Comparison of ENCODE assay signal across 3 worm cellular contexts in the genomic region with DNA sequence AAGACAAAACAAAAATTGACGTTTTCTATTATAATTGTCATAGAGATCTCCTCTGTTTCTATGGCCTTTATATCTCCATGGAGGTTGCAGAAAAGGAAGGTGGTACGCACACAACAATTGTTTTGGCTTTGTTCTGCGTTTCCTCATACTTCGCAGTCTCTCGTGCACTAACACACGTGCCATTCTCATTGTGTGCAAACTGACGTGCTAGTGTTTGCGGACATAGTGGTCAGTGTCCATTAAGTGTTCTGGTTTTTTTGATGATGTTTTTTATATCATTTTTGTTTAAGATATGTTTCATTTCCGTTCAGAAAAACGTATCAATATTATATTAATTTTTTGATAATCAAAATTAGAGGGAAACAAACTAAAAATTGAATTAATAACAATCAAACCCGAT.
TF ChIP-seq lines count a peak whose summit lies in the region.

Gene C36E6.2, plus strand, starts transcription at position 261 of the 400 bp plus-strand sequence.

TF ChIP-seq in whole organism, L1 larva, 84 proteins besides CTCF, POLR2A, EP300 and RAD21 (continued from another document and continues in another):
- TF ChIP-seq nhr-47 (tag; optimal IDR thresholded peaks at IDR 0.05; lab: Kevin White, UChicago) (peak; percentile 82), nhr-19 (GFP tag; conservative IDR thresholded peaks at IDR 0.05; lab: Robert Waterston, UW) (peak; percentile 75), blmp-1 (tag; optimal IDR thresholded peaks at IDR 0.05; lab: Kevin White, UChicago) (peak; percentile 82), tbx-2 (tag; optimal IDR thresholded peaks at IDR 0.05; lab: Kevin White, UChicago) (peak; percentile 77), ceh-88 (GFP tag; IDR thresholded peaks at IDR 0.05; lab: Robert Waterston, UW) (no peak), C16A3.4 (tag; optimal IDR thresholded peaks at IDR 0.05; lab: Kevin White, UChicago) (peak; percentile 73), pax-3 (tag; optimal IDR thresholded peaks at IDR 0.05; lab: Kevin White, UChicago) (no peak), mab-9 (GFP tag; IDR thresholded peaks at IDR 0.05; lab: Robert Waterston, UW) (no peak), egl-13 (tag; optimal IDR thresholded peaks at IDR 0.05; lab: Kevin White, UChicago) (peak; percentile 16), xbp-1 (tag; optimal IDR thresholded peaks at IDR 0.05; lab: Kevin White, UChicago) (peak; percentile 97), ces-1 (GFP tag; optimal IDR thresholded peaks at IDR 0.05; lab: Kevin White, UChicago) (no peak), ceh-90 (tag; optimal IDR thresholded peaks at IDR 0.05; lab: Kevin White, UChicago) (no peak), lir-3 (tag; optimal IDR thresholded peaks at IDR 0.05; lab: Kevin White, UChicago; ENCODE audit: poor library complexity) (peak; percentile 42), egl-27 (tag; optimal IDR thresholded peaks at IDR 0.05; lab: Kevin White, UChicago) (no peak), C34B4.2 (tag; optimal IDR thresholded peaks at IDR 0.05; lab: Kevin White, UChicago) (no peak), nhr-71 (tag; optimal IDR thresholded peaks at IDR 0.05; lab: Kevin White, UChicago) (peak; percentile 89), elt-3 (tag; optimal IDR thresholded peaks at IDR 0.05; lab: Kevin White, UChicago) (peak in 2 of 6 experiments; percentile 48 to 78), nhr-237 (tag; optimal IDR thresholded peaks at IDR 0.05; lab: Kevin White, UChicago) (peak; percentile 32), lsy-2 (tag; optimal IDR thresholded peaks at IDR 0.05; lab: Kevin White, UChicago) (peak; percentile 72 to 76), isw-1 (GFP tag; IDR thresholded peaks at IDR 0.05; lab: Robert Waterston, UW) (peak; percentile 28), nhr-76 (tag; optimal IDR thresholded peaks at IDR 0.05; lab: Kevin White, UChicago) (no peak), grh-1 (GFP tag; IDR thresholded peaks at IDR 0.05; lab: Robert Waterston, UW) (no peak), ceh-63 (GFP tag; optimal IDR thresholded peaks at IDR 0.05; lab: Kevin White, UChicago) (no peak), ama-1 (optimal IDR thresholded peaks at IDR 0.05; lab: Kevin White, UChicago) (no peak), dsc-1 (tag; optimal IDR thresholded peaks at IDR 0.05; lab: Kevin White, UChicago) (peak; percentile 77), unc-62 (GFP tag; optimal IDR thresholded peaks at IDR 0.05; lab: Kevin White, UChicago) (no peak), hlh-4 (tag; optimal IDR thresholded peaks at IDR 0.05; lab: Kevin White, UChicago) (no peak), jun-1 (tag; optimal IDR thresholded peaks at IDR 0.05; lab: Kevin White, UChicago) (peak; percentile 20), vab-15 (tag; optimal IDR thresholded peaks at IDR 0.05; lab: Kevin White, UChicago) (peak; percentile 56), tlp-1 (tag; optimal IDR thresholded peaks at IDR 0.05; lab: Kevin White, UChicago) (no peak), fkh-10 (GFP tag; optimal IDR thresholded peaks at IDR 0.05; lab: Kevin White, UChicago) (peak; percentile 30), F16B12.6 (tag; optimal IDR thresholded peaks at IDR 0.05; lab: Kevin White, UChicago) (peak; percentile 98), fkh-8 (tag; optimal IDR thresholded peaks at IDR 0.05; lab: Kevin White, UChicago) (peak; percentile 78), mdl-1 (tag; optimal IDR thresholded peaks at IDR 0.05; lab: Kevin White, UChicago) (peak; percentile 93 to 100), fkh-4 (tag; optimal IDR thresholded peaks at IDR 0.05; lab: Kevin White, UChicago; ENCODE audit: borderline replicate concordance) (no peak), nhr-85 (tag; lab: Kevin White, UChicago) (peak; percentile 83), fos-1 (tag; optimal IDR thresholded peaks at IDR 0.05; lab: Kevin White, UChicago) (peak; percentile 46), sptf-1 (tag; optimal IDR thresholded peaks at IDR 0.05; lab: Kevin White, UChicago) (no peak), ets-5 (GFP tag; IDR thresholded peaks at IDR 0.05; lab: Robert Waterston, UW) (no peak), lin-14 (GFP tag; optimal IDR thresholded peaks at IDR 0.05; lab: Kevin White, UChicago) (peak; percentile 94), zip-4 (GFP tag; optimal IDR thresholded peaks at IDR 0.05; lab: Kevin White, UChicago) (no peak), ztf-11 (tag; optimal IDR thresholded peaks at IDR 0.05; lab: Kevin White, UChicago) (peak in 1 of 2 experiments; percentile 15), unc-98 (GFP tag; IDR thresholded peaks at IDR 0.05; lab: Robert Waterston, UW) (no peak)

TF ChIP-seq in whole organism, L3 larva, 47 proteins besides CTCF, POLR2A, EP300 and RAD21 (continued from another document):
- no peak for TF ChIP-seq egl-27 (tag; optimal IDR thresholded peaks at IDR 0.05; lab: Kevin White, UChicago)
- TF ChIP-seq nhr-23 (tag; optimal IDR thresholded peaks at IDR 0.05; lab: Kevin White, UChicago): peak; percentile 74
- no peak for TF ChIP-seq unc-62 (GFP tag; optimal IDR thresholded peaks at IDR 0.05; lab: Kevin White, UChicago)
- no peak for TF ChIP-seq nhr-28 (tag; optimal IDR thresholded peaks at IDR 0.05; lab: Kevin White, UChicago)
- TF ChIP-seq mdl-1 (tag; optimal IDR thresholded peaks at IDR 0.05; lab: Kevin White, UChicago): peak; percentile 98
- no peak for TF ChIP-seq tbx-2 (tag; optimal IDR thresholded peaks at IDR 0.05; lab: Kevin White, UChicago)
- TF ChIP-seq nhr-25 (tag; optimal IDR thresholded peaks at IDR 0.05; lab: Kevin White, UChicago): peak; percentile 81
- no peak for TF ChIP-seq mml-1 (tag; optimal IDR thresholded peaks at IDR 0.05; lab: Kevin White, UChicago)
- TF ChIP-seq ceh-16 (tag; optimal IDR thresholded peaks at IDR 0.05; lab: Kevin White, UChicago): no peak
- TF ChIP-seq pha-4 (tag; optimal IDR thresholded peaks at IDR 0.05; lab: Kevin White, UChicago): peak; percentile 80
- no peak for TF ChIP-seq eor-1 (tag; optimal IDR thresholded peaks at IDR 0.05; lab: Kevin White, UChicago)
- TF ChIP-seq zag-1 (tag; optimal IDR thresholded peaks at IDR 0.05; lab: Kevin White, UChicago): no peak
- peak; percentile 69 for TF ChIP-seq lin-39 (tag; optimal IDR thresholded peaks at IDR 0.05; lab: Kevin White, UChicago)
- TF ChIP-seq elt-2 (tag; optimal IDR thresholded peaks at IDR 0.05; lab: Kevin White, UChicago): peak; percentile 44
- no peak for TF ChIP-seq elt-3 (tag; optimal IDR thresholded peaks at IDR 0.05; lab: Kevin White, UChicago)
- peak; percentile 42 for TF ChIP-seq lsy-12 (tag; optimal IDR thresholded peaks at IDR 0.05; lab: Kevin White, UChicago)
- no peak for TF ChIP-seq sea-2 (GFP tag; optimal IDR thresholded peaks at IDR 0.05; lab: Kevin White, UChicago)
- TF ChIP-seq nhr-12 (tag; optimal IDR thresholded peaks at IDR 0.05; lab: Kevin White, UChicago): no peak
- peak; percentile 34 for TF ChIP-seq ceh-28 (tag; optimal IDR thresholded peaks at IDR 0.05; lab: Kevin White, UChicago)
- TF ChIP-seq pqm-1 (tag; optimal IDR thresholded peaks at IDR 0.05; lab: Kevin White, UChicago): no peak
- no peak for TF ChIP-seq fos-1 (tag; optimal IDR thresholded peaks at IDR 0.05; lab: Kevin White, UChicago)
- no peak for TF ChIP-seq nhr-11 (tag; optimal IDR thresholded peaks at IDR 0.05; lab: Kevin White, UChicago)
- TF ChIP-seq skn-1 (tag; optimal IDR thresholded peaks at IDR 0.05; lab: Kevin White, UChicago): peak; percentile 62
- peak; percentile 91 for TF ChIP-seq hmg-11 (tag; optimal IDR thresholded peaks at IDR 0.05; lab: Kevin White, UChicago)
- peak; percentile 25 for TF ChIP-seq jun-1 (tag; optimal IDR thresholded peaks at IDR 0.05; lab: Kevin White, UChicago)
- TF ChIP-seq ama-1 (optimal IDR thresholded peaks at IDR 0.05; lab: Kevin White, UChicago): no peak
- TF ChIP-seq ceh-9 (tag; optimal IDR thresholded peaks at IDR 0.05; lab: Kevin White, UChicago): no peak
- TF ChIP-seq snpc-4 (tag; optimal IDR thresholded peaks at IDR 0.05; lab: Kevin White, UChicago): peak; percentile 65
- peak; percentile 27 for TF ChIP-seq lin-15B (tag; optimal IDR thresholded peaks at IDR 0.05; lab: Kevin White, UChicago)

TF ChIP-seq in whole organism, young adult, 124 proteins besides CTCF, POLR2A, EP300 and RAD21 (continued from another document):
- TF ChIP-seq lsl-1 (GFP tag; optimal IDR thresholded peaks at IDR 0.05; lab: Kevin White, UChicago) (no peak), Y67H2A.10 (GFP tag; conservative IDR thresholded peaks at IDR 0.05; lab: Robert Waterston, UW) (no peak), ceh-79 (tag; optimal IDR thresholded peaks at IDR 0.05; lab: Kevin White, UChicago) (no peak), D2030.7 (GFP tag; IDR thresholded peaks at IDR 0.05; lab: Robert Waterston, UW) (no peak), ztf-18 (tag; optimal IDR thresholded peaks at IDR 0.05; lab: Kevin White, UChicago) (no peak), lin-35 (GFP tag; optimal IDR thresholded peaks at IDR 0.05; lab: Kevin White, UChicago) (no peak), lin-40 (tag; optimal IDR thresholded peaks at IDR 0.05; lab: Kevin White, UChicago) (peak; percentile 70), madf-8 (GFP tag; conservative IDR thresholded peaks at IDR 0.05; lab: Robert Waterston, UW) (no peak), nhr-90 (tag; optimal IDR thresholded peaks at IDR 0.05; lab: Kevin White, UChicago) (no peak), tbx-9 (tag; optimal IDR thresholded peaks at IDR 0.05; lab: Kevin White, UChicago; ENCODE audit: borderline replicate concordance) (no peak), snpc-4 (GFP tag; optimal IDR thresholded peaks at IDR 0.05; lab: Kevin White, UChicago) (no peak), snpc-4 (tag; optimal IDR thresholded peaks at IDR 0.05; lab: Kevin White, UChicago) (peak in 1 of 4 experiments; percentile 39), unc-62 (GFP tag; optimal IDR thresholded peaks at IDR 0.05; lab: Kevin White, UChicago) (no peak), Y95B8A.8 (GFP tag; IDR thresholded peaks at IDR 0.05; lab: Robert Waterston, UW) (no peak), tlf-1 (GFP tag; optimal IDR thresholded peaks at IDR 0.05; lab: Kevin White, UChicago) (no peak), nhr-80 (tag; optimal IDR thresholded peaks at IDR 0.05; lab: Kevin White, UChicago) (peak; percentile 27), ztf-22 (GFP tag; optimal IDR thresholded peaks at IDR 0.05; lab: Kevin White, UChicago) (no peak), B0019.2 (GFP tag; conservative IDR thresholded peaks at IDR 0.05; lab: Robert Waterston, UW) (no peak), cebp-1 (GFP tag; IDR thresholded peaks at IDR 0.05; lab: Robert Waterston, UW) (no peak), cebp-1 (tag; optimal IDR thresholded peaks at IDR 0.05; lab: Kevin White, UChicago) (no peak), ceh-40 (GFP tag; IDR thresholded peaks at IDR 0.05; lab: Robert Waterston, UW) (no peak), hmg-20 (GFP tag; IDR thresholded peaks at IDR 0.05; lab: Robert Waterston, UW) (no peak), F57C9.4 (tag; optimal IDR thresholded peaks at IDR 0.05; lab: Kevin White, UChicago) (no peak), F37B4.10 (GFP tag; IDR thresholded peaks at IDR 0.05; lab: Robert Waterston, UW) (no peak), attf-5 (GFP tag; optimal IDR thresholded peaks at IDR 0.05; lab: Kevin White, UChicago) (peak; percentile 33), hlh-12 (tag; optimal IDR thresholded peaks at IDR 0.05; lab: Kevin White, UChicago) (no peak), ccch-3 (GFP tag; optimal IDR thresholded peaks at IDR 0.05; lab: Kevin White, UChicago) (no peak), B0035.1 (tag; optimal IDR thresholded peaks at IDR 0.05; lab: Kevin White, UChicago) (no peak), nfya-2 (GFP tag; IDR thresholded peaks at IDR 0.05; lab: Robert Waterston, UW) (no peak), ceh-27 (GFP tag; optimal IDR thresholded peaks at IDR 0.05; lab: Kevin White, UChicago) (peak; percentile 65), Y56A3A.18 (GFP tag; IDR thresholded peaks at IDR 0.05; lab: Robert Waterston, UW) (no peak), nhr-27 (tag; optimal IDR thresholded peaks at IDR 0.05; lab: Kevin White, UChicago) (no peak), nfya-1 (tag; optimal IDR thresholded peaks at IDR 0.05; lab: Kevin White, UChicago; ENCODE audit: borderline replicate concordance, insufficient read depth) (no peak), snpc-1.1 (tag; optimal IDR thresholded peaks at IDR 0.05; lab: Kevin White, UChicago; ENCODE audit: insufficient read depth) (no peak), egl-18 (GFP tag; IDR thresholded peaks at IDR 0.05; lab: Robert Waterston, UW) (0 out of 2 replicates have a peak, but pooled peaks have one; percentile 16), bed-2 (GFP tag; IDR thresholded peaks at IDR 0.05; lab: Robert Waterston, UW) (no peak), sptf-2 (GFP tag; optimal IDR thresholded peaks at IDR 0.05; lab: Kevin White, UChicago) (no peak), F52B5.7 (tag; optimal IDR thresholded peaks at IDR 0.05; lab: Kevin White, UChicago) (no peak), ceh-58 (GFP tag; IDR thresholded peaks at IDR 0.05; lab: Robert Waterston, UW) (no peak), B0261.1 (tag; optimal IDR thresholded peaks at IDR 0.05; lab: Kevin White, UChicago) (no peak), snpc-1.3 (tag; optimal IDR thresholded peaks at IDR 0.05; lab: Kevin White, UChicago; ENCODE audit: insufficient read depth) (no peak), tbp1 (GFP tag; optimal IDR thresholded peaks at IDR 0.05; lab: Kevin White, UChicago) (peak; percentile 26), F10E7.11 (tag; optimal IDR thresholded peaks at IDR 0.05; lab: Kevin White, UChicago) (no peak), akir-1 (GFP tag; optimal IDR thresholded peaks at IDR 0.05; lab: Kevin White, UChicago) (no peak), dpl-1 (GFP tag; optimal IDR thresholded peaks at IDR 0.05; lab: Kevin White, UChicago) (no peak), hmg-1.2 (GFP tag; IDR thresholded peaks at IDR 0.05; lab: Robert Waterston, UW) (peak; percentile 86), F49E8.2 (tag; optimal IDR thresholded peaks at IDR 0.05; lab: Kevin White, UChicago; ENCODE audit: insufficient read depth) (no peak), nhr-179 (tag; optimal IDR thresholded peaks at IDR 0.05; lab: Kevin White, UChicago) (no peak), madf-6 (GFP tag; IDR thresholded peaks at IDR 0.05; lab: Robert Waterston, UW) (no peak), F39B2.1 (GFP tag; IDR thresholded peaks at IDR 0.05; lab: Robert Waterston, UW) (no peak), ets-4 (GFP tag; optimal IDR thresholded peaks at IDR 0.05; lab: Kevin White, UChicago) (no peak)
